Worm (Caenorhabditis elegans) whole organism, young adult: Measurements from ENCODE around the gene pqn-83.

Experiments used
- B0019.2 ChIP-seq: fragments of 200-800 bp; sonication (Bioruptor generic); conservative IDR thresholded peaks from 2 replicates; pipeline ENCODE4 v1.3.6; 2022; ENCODE audit warnings: missing genetic modification reagents, missing genetic modification characterization, missing compliant biosample characterization
- C06A6.2 ChIP-seq: fragments of 200-800 bp; sonication (Bioruptor generic); conservative IDR thresholded peaks from 2 replicates; pipeline ENCODE4 v1.3.6; 2022; ENCODE audit warnings: missing genetic modification characterization, missing compliant biosample characterization
- D2030.7 ChIP-seq: fragments of 200-800 bp; sonication (Bioruptor generic); IDR thresholded peaks from 2 replicates; pipeline ENCODE4 v1.3.6; 2022; ENCODE audit warnings: missing genetic modification reagents, missing genetic modification characterization, missing compliant biosample characterization
- F10E7.11 ChIP-seq: sonication (generic microtip); optimal IDR thresholded peaks from 2 replicates; lab custom pipeline; 2017; ENCODE audit warnings: mild to moderate bottlenecking, missing genetic modification characterization, moderate library complexity, missing compliant biosample characterization
- F23B12.7 ChIP-seq: sonication (generic microtip); optimal IDR thresholded peaks from 2 replicates; lab custom pipeline; 2017; ENCODE audit warnings: missing genetic modification characterization, mild to moderate bottlenecking, missing compliant biosample characterization, antibody characterized with exemption, moderate library complexity; ENCODE audit not compliant: insufficient read depth
- F33H1.4 ChIP-seq: fragments of 200-800 bp; sonication (Bioruptor generic); IDR thresholded peaks from 2 replicates; pipeline ENCODE4 v1.3.6; 2022; ENCODE audit warnings: missing genetic modification reagents, missing genetic modification characterization, missing compliant biosample characterization
- F37B4.10 ChIP-seq: fragments of 200-800 bp; sonication (Bioruptor generic); IDR thresholded peaks from 2 replicates; pipeline ENCODE4 v1.3.6; 2022; ENCODE audit warnings: missing genetic modification characterization, missing compliant biosample characterization
- F39B2.1 ChIP-seq: fragments of 200-800 bp; sonication (Bioruptor generic); IDR thresholded peaks from 2 replicates; pipeline ENCODE4 v1.3.6; 2022; ENCODE audit warnings: missing genetic modification reagents, missing genetic modification characterization, missing compliant biosample characterization
- F57C9.4 ChIP-seq: sonication (generic microtip); optimal IDR thresholded peaks from 2 replicates; lab custom pipeline; 2017; ENCODE audit warnings: mild to moderate bottlenecking, missing genetic modification characterization, missing compliant biosample characterization
- Y53F4B.3 ChIP-seq: fragments of 200-800 bp; sonication (Bioruptor generic); IDR thresholded peaks from 2 replicates; pipeline ENCODE4 v1.3.6; 2022; ENCODE audit warnings: missing genetic modification reagents, missing genetic modification characterization, missing compliant biosample characterization
- Y53G8AR.9 ChIP-seq: fragments of 200-800 bp; sonication (Bioruptor generic); conservative IDR thresholded peaks from 2 replicates; pipeline ENCODE4 v1.3.6; 2022; ENCODE audit warnings: missing genetic modification reagents, missing genetic modification characterization, missing compliant biosample characterization
- Y56A3A.18 ChIP-seq: fragments of 200-800 bp; sonication (Bioruptor generic); IDR thresholded peaks from 2 replicates; pipeline ENCODE4 v1.3.6; 2022; ENCODE audit warnings: missing genetic modification reagents, missing genetic modification characterization, missing compliant biosample characterization
- attf-3 ChIP-seq: fragments of 200-800 bp; sonication (Bioruptor generic); conservative IDR thresholded peaks from 2 replicates; pipeline ENCODE4 v1.3.6; 2022; ENCODE audit warnings: missing genetic modification reagents, missing genetic modification characterization, missing compliant biosample characterization
- attf-5 ChIP-seq: fragments of 200-800 bp; sonication (Bioruptor generic); optimal IDR thresholded peaks from 2 replicates; lab custom pipeline; 2018; ENCODE audit warnings: mild to moderate bottlenecking, missing genetic modification characterization, missing compliant biosample characterization
- ccch-3 ChIP-seq: fragments of 200-800 bp; sonication (Bioruptor generic); optimal IDR thresholded peaks from 2 replicates; lab custom pipeline; 2018; ENCODE audit warnings: mild to moderate bottlenecking, missing genetic modification characterization, missing compliant biosample characterization
- ceh-100 ChIP-seq: fragments of 200-800 bp; sonication (Bioruptor generic); IDR thresholded peaks from 2 replicates; pipeline ENCODE4 v1.3.6; 2022; ENCODE audit warnings: missing genetic modification reagents, missing genetic modification characterization, missing compliant biosample characterization
- ceh-40 ChIP-seq: fragments of 200-800 bp; sonication (Bioruptor generic); IDR thresholded peaks from 2 replicates; pipeline ENCODE4 v1.3.6; 2022; ENCODE audit warnings: missing genetic modification characterization, missing compliant biosample characterization
- ceh-91 ChIP-seq: fragments of 200-800 bp; sonication (Bioruptor generic); IDR thresholded peaks from 2 replicates; pipeline ENCODE4 v1.3.6; 2022; ENCODE audit warnings: missing genetic modification reagents, missing genetic modification characterization, missing compliant biosample characterization
- dox-1 ChIP-seq: fragments of 200-800 bp; sonication (Bioruptor generic); IDR thresholded peaks from 2 replicates; pipeline ENCODE4 v1.3.6; 2022; ENCODE audit warnings: missing genetic modification reagents, missing genetic modification characterization, missing compliant biosample characterization
- dpff-1 ChIP-seq: sonication (generic microtip); optimal IDR thresholded peaks from 2 replicates; lab custom pipeline; 2017; ENCODE audit warnings: mild to moderate bottlenecking, missing genetic modification characterization, missing compliant biosample characterization
- efl-1 ChIP-seq: fragments of 150-350 bp; optimal IDR thresholded peaks from 2 replicates; lab custom pipeline; 2014; ENCODE audit warnings: missing biosample characterization, missing genetic modification reagents, missing genetic modification characterization
- egl-44 ChIP-seq: fragments of 200-800 bp; sonication (Bioruptor generic); IDR thresholded peaks from 2 replicates; pipeline ENCODE4 v1.3.6; 2022; ENCODE audit warnings: missing genetic modification reagents, missing genetic modification characterization, missing compliant biosample characterization
- egrh-3 ChIP-seq: fragments of 200-800 bp; sonication (Bioruptor generic); IDR thresholded peaks from 2 replicates; pipeline ENCODE4 v1.3.6; 2022; ENCODE audit warnings: missing genetic modification reagents, missing genetic modification characterization, missing compliant biosample characterization
- ekl-4 ChIP-seq: fragments of 200-800 bp; sonication (Bioruptor generic); IDR thresholded peaks from 2 replicates; pipeline ENCODE4 v1.3.6; 2022; ENCODE audit warnings: missing genetic modification reagents, missing genetic modification characterization, missing compliant biosample characterization
- gei-17 ChIP-seq: fragments of 200-800 bp; sonication (Bioruptor generic); optimal IDR thresholded peaks from 2 replicates; lab custom pipeline; 2018; ENCODE audit warnings: mild to moderate bottlenecking, missing genetic modification characterization, missing compliant biosample characterization
- hlh-12 ChIP-seq: sonication (generic microtip); optimal IDR thresholded peaks from 2 replicates; lab custom pipeline; 2016; ENCODE audit warnings: missing genetic modification characterization, missing compliant biosample characterization
- hlh-26 ChIP-seq: fragments of 200-800 bp; sonication (Bioruptor generic); conservative IDR thresholded peaks from 2 replicates; pipeline ENCODE4 v1.3.6; 2022; ENCODE audit warnings: missing genetic modification reagents, missing genetic modification characterization, missing compliant biosample characterization
- hrde-1 ChIP-seq: sonication (generic microtip); optimal IDR thresholded peaks from 2 replicates; lab custom pipeline; 2016; ENCODE audit warnings: missing genetic modification characterization, mild to moderate bottlenecking, missing compliant biosample characterization, moderate library complexity, missing genotype, missing genetic modification reagents, borderline replicate concordance
- hsf-1 ChIP-seq: fragments of 200-800 bp; sonication (Bioruptor generic); IDR thresholded peaks from 2 replicates; pipeline ENCODE4 v1.3.6; 2022; ENCODE audit warnings: missing genetic modification reagents, missing genetic modification characterization, missing compliant biosample characterization
- let-526 ChIP-seq: fragments of 200-800 bp; sonication (Bioruptor generic); IDR thresholded peaks from 2 replicates; pipeline ENCODE4 v1.3.6; 2022; ENCODE audit warnings: missing genetic modification reagents, missing genetic modification characterization, missing compliant biosample characterization
- lin-26 ChIP-seq: fragments of 200-800 bp; sonication (Bioruptor generic); IDR thresholded peaks from 2 replicates; pipeline ENCODE4 v1.3.6; 2022; ENCODE audit warnings: missing genetic modification reagents, missing genetic modification characterization, missing compliant biosample characterization
- nfyb-1 ChIP-seq: fragments of 200-800 bp; sonication (Bioruptor generic); IDR thresholded peaks from 2 replicates; pipeline ENCODE4 v1.3.6; 2022; ENCODE audit warnings: missing genetic modification reagents, missing genetic modification characterization, missing compliant biosample characterization
- nhr-179 ChIP-seq: sonication (generic microtip); optimal IDR thresholded peaks from 2 replicates; lab custom pipeline; 2016; ENCODE audit warnings: mild to moderate bottlenecking, missing genetic modification characterization, missing compliant biosample characterization
- nhr-80 ChIP-seq: sonication (generic microtip); optimal IDR thresholded peaks from 2 replicates; lab custom pipeline; 2016; ENCODE audit warnings: missing genetic modification characterization, missing compliant biosample characterization
- pbrm-1 ChIP-seq: fragments of 200-800 bp; sonication (Bioruptor generic); IDR thresholded peaks from 2 replicates; pipeline ENCODE4 v1.3.6; 2022; ENCODE audit warnings: missing genetic modification reagents, missing genetic modification characterization, missing compliant biosample characterization
- snpc-1.1 ChIP-seq: sonication (generic microtip); optimal IDR thresholded peaks from 2 replicates; lab custom pipeline; 2017; ENCODE audit warnings: missing genetic modification characterization, mild to moderate bottlenecking, missing compliant biosample characterization, antibody characterized with exemption, moderate library complexity, missing genotype, missing genetic modification reagents; ENCODE audit not compliant: insufficient read depth
- snpc-3.4 ChIP-seq: sonication (generic microtip); optimal IDR thresholded peaks from 2 replicates; lab custom pipeline; 2017; ENCODE audit warnings: missing genetic modification characterization, mild to moderate bottlenecking, missing compliant biosample characterization, antibody characterized with exemption, moderate library complexity, missing genotype, missing genetic modification reagents
- snpc-4 ChIP-seq, 5 experiments: fragments of 150-350 bp in 1 of 5; sonication (generic microtip) in 4 of 5; optimal IDR thresholded peaks; 2 replicates each; lab custom pipeline; 2014 to 2018; ENCODE audit warnings: missing genetic modification characterization in 5 of 5, missing biosample characterization in 3 of 5, antibody characterized with exemption in 2 of 5, mild to moderate bottlenecking in 2 of 5, missing compliant biosample characterization in 2 of 5, missing genotype in 2 of 5, moderate library complexity in 2 of 5, missing genetic modification reagents in 1 of 5
- tlf-1 ChIP-seq: fragments of 200-800 bp; sonication (Bioruptor generic); optimal IDR thresholded peaks from 2 replicates; lab custom pipeline; 2018; ENCODE audit warnings: mild to moderate bottlenecking, missing genetic modification characterization, missing compliant biosample characterization
- xnd-1 ChIP-seq: sonication (generic microtip); optimal IDR thresholded peaks from 2 replicates; lab custom pipeline; 2016; ENCODE audit warnings: missing genotype, missing genetic modification reagents, missing genetic modification characterization, missing compliant biosample characterization
- zfh-2 ChIP-seq: fragments of 200-800 bp; sonication (Bioruptor generic); conservative IDR thresholded peaks from 2 replicates; pipeline ENCODE4 v1.3.6; 2022; ENCODE audit warnings: missing genetic modification reagents, missing genetic modification characterization, missing compliant biosample characterization
- ztf-6 ChIP-seq: fragments of 200-800 bp; sonication (Bioruptor generic); IDR thresholded peaks from 2 replicates; pipeline ENCODE4 v1.3.6; 2022; ENCODE audit warnings: missing genetic modification reagents, missing genetic modification characterization, missing compliant biosample characterization

pqn-83 gene

DNA sequence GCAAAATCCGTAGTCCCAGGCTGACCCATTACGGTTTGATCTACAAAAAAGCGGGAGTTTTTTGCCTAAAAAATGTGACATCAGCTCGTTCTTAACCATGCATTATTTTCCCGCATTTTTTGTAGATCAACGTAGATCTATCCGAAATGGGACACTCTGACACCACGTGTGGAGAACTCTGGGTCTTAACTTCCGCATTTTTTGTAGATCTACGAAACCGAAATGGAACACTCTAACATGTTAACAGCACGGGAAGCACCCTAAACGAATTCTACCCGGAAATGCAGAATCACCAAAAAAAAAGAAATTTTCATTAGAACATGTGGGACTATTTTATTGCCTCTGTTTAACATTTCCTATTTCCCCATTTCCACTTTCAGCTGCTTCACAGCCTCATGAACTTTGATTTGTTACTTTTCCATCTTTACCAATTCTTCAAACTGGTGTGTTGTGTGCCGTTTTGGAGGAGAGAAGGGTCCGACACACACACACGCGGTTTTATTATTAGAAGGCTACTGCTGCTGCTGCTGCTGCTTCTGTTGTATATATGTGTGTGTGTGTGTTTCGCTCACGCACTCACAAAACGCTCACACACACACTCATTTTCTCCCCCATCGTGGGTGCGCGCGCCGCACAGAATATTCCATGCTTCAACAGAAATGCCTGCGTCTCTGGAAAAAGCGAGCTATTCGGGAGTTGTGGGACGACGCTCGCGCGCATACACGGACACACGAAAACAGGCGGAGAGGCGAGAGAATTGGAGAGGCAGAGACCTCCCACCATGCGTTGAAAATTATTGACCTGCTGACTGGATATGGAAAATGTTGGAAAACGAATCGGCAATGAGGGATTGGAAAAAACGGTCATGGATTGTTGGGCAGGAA is 31.1 kb downstream of the pqn-83 start (continued):
- TF ChIP-seq lin-26, result peak; percentile 55; the same call in 1 of the 2 replicates
- peak; percentile 36 for TF ChIP-seq F23B12.7 (tag; lab: Kevin White, UChicago)
- no peak for TF ChIP-seq Y53G8AR.9
- no peak for TF ChIP-seq snpc-1.1 (tag; lab: Kevin White, UChicago)
- no peak for TF ChIP-seq hrde-1 (tag; lab: Kevin White, UChicago)
- no peak for TF ChIP-seq tlf-1 (GFP tag; lab: Kevin White, UChicago)
- no peak for TF ChIP-seq egl-44 (GFP tag; lab: Robert Waterston, UW)
- TF ChIP-seq ccch-3 (GFP tag; lab: Kevin White, UChicago), result no peak
- no peak for TF ChIP-seq dpff-1 (tag; lab: Kevin White, UChicago)
- no peak for TF ChIP-seq ceh-91 (GFP tag; lab: Robert Waterston, UW)
- peak; percentile 66 for TF ChIP-seq dox-1 (GFP tag; lab: Robert Waterston, UW)
- no peak for TF ChIP-seq ceh-40 (GFP tag; lab: Robert Waterston, UW)
- TF ChIP-seq hsf-1 (GFP tag; lab: Robert Waterston, UW), result peak; percentile 37; the same call in 1 of the 2 replicates
- TF ChIP-seq ekl-4 (GFP tag; lab: Robert Waterston, UW), result peak; percentile 53
- no peak for TF ChIP-seq let-526 (GFP tag; lab: Robert Waterston, UW)
- TF ChIP-seq egrh-3 (GFP tag; lab: Robert Waterston, UW), result peak; percentile 55
- peak; percentile 68 for TF ChIP-seq C06A6.2 (GFP tag; lab: Robert Waterston, UW)
- peak; percentile 27 for TF ChIP-seq gei-17 (GFP tag; lab: Kevin White, UChicago)
- no peak for TF ChIP-seq xnd-1 (tag; lab: Kevin White, UChicago)
- no peak for TF ChIP-seq hlh-26
- TF ChIP-seq pbrm-1 (GFP tag; lab: Robert Waterston, UW), result peak; percentile 62
- TF ChIP-seq F33H1.4 (GFP tag; lab: Robert Waterston, UW), result no peak
- no peak for TF ChIP-seq F57C9.4
- no peak for TF ChIP-seq F10E7.11 (tag; lab: Kevin White, UChicago)
- no peak for TF ChIP-seq snpc-3.4 (tag; lab: Kevin White, UChicago)
- no peak for TF ChIP-seq D2030.7 (GFP tag; lab: Robert Waterston, UW)
- no peak for TF ChIP-seq snpc-4 (GFP tag; optimal IDR thresholded peaks at IDR 0.05; lab: Kevin White, UChicago)
- TF ChIP-seq snpc-4 (tag; optimal IDR thresholded peaks at IDR 0.05; lab: Kevin White, UChicago), result peak in 3 of 4 experiments; percentile 41 to 60 (median 52)
- no peak for TF ChIP-seq efl-1 (GFP tag; lab: Kevin White, UChicago)
- TF ChIP-seq nfyb-1, result peak; percentile 83; the same call in 1 of the 2 replicates
- peak; percentile 81 for TF ChIP-seq nhr-80 (tag; lab: Kevin White, UChicago)
- no peak for TF ChIP-seq ceh-100 (GFP tag; lab: Robert Waterston, UW)
- TF ChIP-seq ztf-6 (GFP tag; lab: Robert Waterston, UW), result no peak
- no peak for TF ChIP-seq hlh-12
- peak; percentile 95 for TF ChIP-seq zfh-2 (GFP tag; lab: Robert Waterston, UW)
- TF ChIP-seq F37B4.10 (GFP tag; lab: Robert Waterston, UW), result 0 out of 2 replicates have a peak, but pooled peaks have one; percentile 72
- no peak for TF ChIP-seq attf-3 (GFP tag; lab: Robert Waterston, UW)
- no peak for TF ChIP-seq nhr-179 (tag; lab: Kevin White, UChicago)
- no peak for TF ChIP-seq B0019.2 (GFP tag; lab: Robert Waterston, UW)
- TF ChIP-seq Y56A3A.18 (GFP tag; lab: Robert Waterston, UW), result 0 out of 2 replicates have a peak, but pooled peaks have one; percentile 41
- TF ChIP-seq Y53F4B.3 (GFP tag; lab: Robert Waterston, UW), result no peak
- no peak for TF ChIP-seq F39B2.1 (GFP tag; lab: Robert Waterston, UW)
- peak; percentile 82 for TF ChIP-seq attf-5 (GFP tag; lab: Kevin White, UChicago)
- TF ChIP-seq, all 124 proteins: peak for 43
